Fruit fly (Drosophila melanogaster): ENCODE data around the gene CG17027.
A peak's percentile ranks its signal among the peaks of the same experiment; 100 is the strongest.

CG17027 gene

DNA sequence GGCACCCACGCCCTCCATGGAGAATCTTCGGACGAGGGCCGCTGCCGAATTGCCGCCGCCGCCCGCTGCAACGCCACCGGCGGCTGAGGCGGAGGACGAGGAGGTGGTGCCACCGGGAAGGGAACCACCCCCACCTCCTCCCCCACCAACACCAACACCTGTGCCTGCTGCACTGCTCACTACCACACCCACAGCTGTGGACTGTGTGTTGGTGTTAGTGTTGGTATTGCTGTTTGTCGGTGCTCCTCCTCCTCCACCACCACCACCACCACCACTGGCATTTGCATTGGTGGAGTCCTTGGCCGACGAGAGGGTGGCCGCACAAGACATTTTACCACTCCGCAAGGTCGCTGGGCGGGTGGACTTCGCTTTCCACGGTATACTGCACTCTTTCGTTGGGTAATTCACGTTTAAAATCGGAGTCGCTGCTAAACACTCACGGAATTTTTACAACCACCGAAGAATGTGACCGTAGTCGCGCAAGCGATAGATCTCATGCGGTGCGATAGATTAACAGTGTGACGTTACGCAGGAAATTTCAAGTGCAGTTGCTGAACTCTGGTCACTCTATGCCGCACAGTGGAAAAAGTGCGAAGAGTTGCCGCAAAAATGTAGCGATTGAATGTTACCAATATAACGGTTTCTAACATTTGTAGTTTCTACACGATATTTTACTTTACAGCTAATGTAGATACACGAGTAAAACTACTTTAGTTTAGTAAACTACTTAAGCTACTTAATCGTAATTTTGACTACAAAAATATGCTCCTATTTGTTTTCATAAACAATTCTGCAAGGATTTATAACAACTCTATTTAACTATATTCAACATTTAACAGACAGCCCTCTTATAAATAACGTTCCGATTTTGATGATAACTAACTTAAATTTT is 31.7 kb downstream of the CG17027 start, which contains the start of gene mib1:
Gene mib1 (minus strand): TSS at position 494 of the 892 bp plus-strand sequence.
- TF ChIP-seq CG8478 (optimal IDR thresholded peaks at IDR 0.05) (no peak), CTCF (optimal IDR thresholded peaks at IDR 0.05) (peak; percentile 55)

DNA sequence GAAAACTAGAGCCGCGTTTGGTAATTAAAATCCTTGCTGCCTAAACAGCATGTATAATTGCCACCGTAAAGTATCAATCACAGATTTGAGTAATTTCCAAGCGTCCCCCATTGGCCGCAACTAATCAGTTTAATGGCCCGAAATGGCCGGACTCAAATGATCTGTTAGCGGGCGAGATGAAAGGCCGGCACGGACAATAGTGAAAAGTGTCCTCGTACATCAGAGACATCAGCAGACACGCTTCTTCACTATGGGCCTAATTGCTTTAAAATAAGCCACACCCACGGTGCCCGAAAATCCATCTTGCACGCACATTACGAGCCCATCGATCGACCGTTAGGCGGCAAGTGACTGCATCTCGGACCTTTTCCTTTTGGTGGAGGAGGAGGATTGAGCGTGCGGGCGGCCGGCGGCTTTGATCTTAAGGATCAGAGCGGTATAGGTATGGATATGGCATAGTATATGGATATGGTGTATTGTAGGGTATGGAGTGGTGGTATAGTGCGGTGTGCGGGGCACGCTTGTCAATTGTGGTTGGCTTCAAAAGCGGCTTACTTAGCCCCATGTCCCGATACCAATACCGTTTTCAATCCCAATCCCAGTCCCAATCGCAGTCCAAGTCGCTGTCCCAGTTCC is 32.5 kb downstream of the CG17027 start:
- TF ChIP-seq CG8478 (optimal IDR thresholded peaks at IDR 0.05) = no peak
- TF ChIP-seq CTCF (optimal IDR thresholded peaks at IDR 0.05) = no peak

DNA sequence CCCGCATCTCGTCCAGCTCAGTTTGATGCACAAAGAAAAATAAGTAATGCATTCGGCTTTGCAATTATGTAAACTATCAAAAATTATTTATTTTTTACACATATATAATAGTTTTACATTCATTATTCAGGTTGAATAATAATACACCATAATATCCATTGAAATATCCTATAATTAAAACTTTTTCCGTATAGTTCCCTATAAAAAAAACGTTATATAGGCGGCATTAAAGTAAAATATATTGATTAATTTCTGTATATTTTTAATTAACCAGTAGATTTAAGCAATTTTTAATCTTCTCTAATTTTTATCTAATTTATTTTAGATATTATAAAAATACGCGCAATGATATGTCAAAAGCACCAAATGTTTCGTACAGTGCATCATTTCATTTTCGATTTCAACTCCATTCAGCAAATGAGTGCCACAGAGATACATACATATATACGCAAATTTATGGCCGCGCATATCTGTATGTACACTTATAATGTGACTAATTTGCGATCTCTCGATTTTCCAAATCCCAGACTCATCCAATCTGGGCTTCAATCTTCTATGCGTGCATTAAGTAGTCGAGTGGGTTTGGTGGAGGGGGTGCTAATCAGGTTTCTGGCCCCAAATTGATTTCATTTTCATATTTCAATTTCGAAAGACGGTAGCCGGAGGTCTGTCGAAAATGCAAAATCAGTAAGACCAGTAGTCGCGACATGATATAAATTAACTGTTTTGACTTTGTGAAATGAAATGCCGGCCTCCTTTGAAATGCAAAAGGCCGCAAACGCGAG is 33.5 kb downstream of the CG17027 start:
- TF ChIP-seq CTCF (optimal IDR thresholded peaks at IDR 0.05) = no peak
- no peak for TF ChIP-seq CG8478 (optimal IDR thresholded peaks at IDR 0.05)

DNA sequence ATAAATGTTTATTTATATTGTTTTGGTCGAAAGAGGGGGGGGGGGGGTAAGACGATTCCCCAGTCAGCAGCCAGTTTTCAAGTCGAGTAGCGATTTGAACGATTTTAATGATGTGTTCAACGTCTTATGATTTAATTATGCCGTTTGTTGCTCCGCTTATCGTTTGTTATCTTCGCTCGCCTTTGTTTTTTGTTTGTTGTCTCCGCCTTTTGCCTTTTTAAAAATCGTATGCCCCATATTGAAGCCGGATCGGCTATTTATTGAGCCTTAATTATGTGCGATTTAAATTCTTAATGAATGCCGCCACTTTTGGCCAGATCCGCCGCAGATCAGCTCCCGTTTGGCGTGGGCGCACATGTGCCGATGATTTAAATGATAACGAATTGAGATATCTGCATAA is 34.6 kb downstream of the CG17027 start:
- no peak for TF ChIP-seq CG8478 (optimal IDR thresholded peaks at IDR 0.05)
- no peak for TF ChIP-seq CTCF (optimal IDR thresholded peaks at IDR 0.05)

DNA sequence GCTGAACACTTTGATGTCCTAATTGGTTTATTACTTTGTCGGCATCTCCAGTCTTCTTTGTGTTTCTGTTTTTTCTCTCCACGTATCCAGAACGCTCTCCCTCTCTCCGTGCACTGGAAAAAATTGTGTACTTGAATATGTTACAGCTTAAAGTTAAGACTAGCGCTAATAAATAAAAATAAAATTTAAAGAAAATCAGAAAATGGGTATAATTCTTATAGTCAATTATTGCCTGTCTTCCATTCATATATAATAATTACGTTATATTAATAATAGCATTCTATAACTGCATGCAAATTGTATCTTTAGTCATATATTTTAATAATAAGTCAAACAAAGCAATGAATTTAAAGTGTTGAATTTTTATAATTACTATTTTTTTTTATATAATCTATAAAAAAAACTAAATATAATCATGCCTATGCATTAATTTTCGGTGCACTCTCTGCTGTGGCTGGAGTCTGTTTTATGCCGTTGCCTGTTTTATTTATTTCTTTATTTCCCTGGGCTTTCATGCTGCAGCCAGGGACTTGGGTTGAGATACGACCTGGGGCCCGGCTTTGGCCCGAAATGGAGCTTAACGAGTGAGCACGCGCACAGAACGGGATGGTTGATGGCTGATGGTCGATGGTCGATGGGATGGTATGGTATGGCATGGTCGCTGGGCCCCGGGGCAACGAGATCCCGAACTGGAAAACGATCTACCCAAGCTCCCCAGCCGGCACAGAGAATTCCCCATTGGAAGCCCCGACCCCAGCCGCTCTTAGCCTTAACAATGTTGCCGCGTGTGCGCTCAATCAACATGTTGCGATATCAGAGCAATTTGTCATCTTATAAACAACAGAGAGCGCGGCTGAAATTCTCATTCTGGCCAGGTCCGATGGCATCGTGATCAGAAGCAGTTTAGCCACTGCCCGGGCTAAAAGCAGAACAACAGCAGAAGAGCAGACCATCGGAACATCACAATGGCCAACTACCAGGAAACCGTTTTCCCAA is 36.2 kb downstream of the CG17027 start:
- TF ChIP-seq CG8478 (optimal IDR thresholded peaks at IDR 0.05) (no peak), CTCF (optimal IDR thresholded peaks at IDR 0.05) (no peak)

DNA sequence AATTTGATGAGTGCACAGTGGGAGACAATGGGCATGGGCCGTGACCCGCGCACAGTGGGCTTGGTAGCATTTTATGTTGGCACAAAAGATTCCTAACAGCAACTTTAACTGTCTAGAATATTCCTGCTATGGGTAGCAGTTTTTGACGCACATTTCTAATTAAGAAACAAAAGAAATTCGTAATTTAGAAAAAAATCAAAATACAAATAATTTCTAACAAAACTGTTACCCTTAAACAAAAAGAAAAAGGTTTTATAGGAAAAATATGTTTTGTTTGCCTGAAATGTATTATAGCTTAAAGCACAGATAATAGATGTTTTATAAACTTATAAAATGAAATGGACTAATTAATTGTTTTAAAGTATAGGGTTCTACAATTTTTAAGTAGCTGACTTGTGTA is 37.0 kb downstream of the CG17027 start:
- TF ChIP-seq CTCF (optimal IDR thresholded peaks at IDR 0.05) = no peak
- no peak for TF ChIP-seq CG8478 (optimal IDR thresholded peaks at IDR 0.05)

DNA sequence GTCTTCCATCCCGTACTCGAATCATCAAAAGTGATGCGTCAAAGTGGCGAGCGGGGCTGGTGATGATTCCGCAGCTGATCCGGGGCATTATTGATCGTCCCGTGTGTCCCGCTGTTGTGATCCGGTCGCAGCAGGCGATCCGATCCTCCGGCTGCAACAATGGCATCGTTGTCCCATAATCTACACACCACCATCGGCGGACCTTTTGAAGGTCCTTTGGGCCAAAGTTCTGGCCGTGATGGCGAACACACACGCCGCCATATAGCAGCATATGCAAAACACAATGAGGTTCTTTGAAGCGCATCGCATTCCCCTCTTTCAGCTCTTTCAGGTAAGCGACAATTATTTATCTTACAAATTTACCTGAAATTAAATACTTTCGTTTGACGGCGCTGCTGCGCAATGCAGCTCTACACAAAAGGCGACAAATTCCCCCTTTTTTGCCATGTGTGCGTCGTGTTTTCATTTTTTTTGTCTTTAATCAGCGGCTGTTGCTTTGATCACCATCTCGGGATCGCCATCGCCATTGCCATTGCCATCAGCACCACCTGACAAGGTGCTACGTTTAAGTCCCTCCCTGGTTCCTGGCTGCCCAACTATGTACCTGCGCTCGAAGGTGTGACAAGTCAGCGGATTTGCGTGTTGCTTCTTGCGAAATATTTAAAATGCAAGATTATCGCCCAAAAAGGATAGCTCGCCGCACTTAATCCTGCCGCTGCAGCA is 37.8 kb downstream of the CG17027 start:
- TF ChIP-seq CTCF (optimal IDR thresholded peaks at IDR 0.05) = no peak
- no peak for TF ChIP-seq CG8478 (optimal IDR thresholded peaks at IDR 0.05)

DNA sequence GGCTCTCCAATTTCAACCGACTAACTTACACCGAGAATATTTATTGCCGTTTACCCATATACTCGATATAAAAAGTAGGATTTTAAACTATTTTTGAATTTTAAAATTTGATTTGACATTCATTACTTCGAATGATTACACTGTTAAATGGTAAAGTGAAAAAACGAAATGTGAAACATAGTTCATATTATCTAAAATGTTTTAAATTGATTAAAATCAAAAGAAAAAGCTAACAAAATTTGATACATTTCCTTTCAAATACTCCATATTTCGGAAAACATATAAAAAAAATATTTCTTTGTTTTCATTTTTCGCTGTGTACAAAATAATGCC is 38.3 kb downstream of the CG17027 start:
- TF ChIP-seq CG8478 (optimal IDR thresholded peaks at IDR 0.05) = no peak

DNA sequence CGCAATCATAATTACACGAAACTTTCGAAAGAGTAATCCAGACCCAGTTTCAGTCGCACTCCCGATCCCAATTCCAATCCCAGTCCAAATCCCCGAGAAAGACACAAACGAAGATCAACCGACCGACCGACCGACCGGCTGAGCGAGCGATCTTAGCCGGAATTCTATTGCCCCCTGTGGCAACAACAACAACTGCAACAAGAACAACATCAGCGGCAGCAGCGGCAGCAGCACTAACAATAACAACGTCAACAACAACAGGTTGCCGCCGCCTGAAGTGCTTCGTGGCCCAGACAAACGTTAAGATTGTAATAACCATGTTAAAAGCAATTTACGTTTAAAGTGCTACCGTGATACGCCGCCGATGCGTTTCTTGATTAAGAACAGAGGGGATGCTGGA is 38.8 kb downstream of the CG17027 start:
- no peak for TF ChIP-seq CG8478 (optimal IDR thresholded peaks at IDR 0.05)
- TF ChIP-seq CTCF (optimal IDR thresholded peaks at IDR 0.05) = no peak

DNA sequence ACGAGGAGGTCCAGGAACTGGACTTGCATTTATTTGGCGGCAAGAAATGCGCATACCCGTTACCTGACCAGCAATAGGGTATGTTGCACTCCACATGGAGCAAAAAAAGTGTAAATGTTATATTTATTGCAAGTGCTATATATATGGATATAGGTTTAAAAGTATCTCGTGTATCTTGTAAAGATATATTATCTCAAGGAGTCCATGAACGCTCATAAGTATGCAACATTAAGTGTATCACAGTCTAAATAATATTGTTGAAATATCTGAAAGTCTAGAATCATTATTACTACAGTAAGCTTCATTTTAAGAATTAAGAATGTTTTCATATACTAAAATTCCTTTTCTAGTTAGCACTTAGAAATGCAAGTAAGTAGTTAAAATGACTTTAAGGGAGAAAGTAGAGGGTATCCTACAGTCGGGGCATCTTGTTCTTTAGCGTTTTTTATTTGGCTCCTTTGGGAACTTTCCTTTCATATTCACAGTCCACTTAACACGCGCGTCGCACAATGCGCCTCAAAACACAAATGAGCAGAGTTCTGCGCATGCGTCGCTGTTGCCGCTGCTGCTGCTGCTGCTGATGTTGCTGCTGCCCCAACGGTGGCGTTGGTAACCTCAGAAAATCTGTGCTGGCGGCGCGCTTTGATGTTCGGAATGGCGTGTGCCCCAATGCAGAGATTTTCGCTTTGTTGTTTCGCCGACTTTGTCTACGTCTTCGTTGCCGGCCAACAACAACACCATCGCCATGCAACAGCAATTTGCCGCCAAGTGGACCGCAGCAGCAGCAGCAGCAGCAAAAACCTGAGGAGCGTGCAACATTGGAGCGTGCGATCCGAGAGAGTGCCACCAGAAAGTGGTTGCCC is 39.5 kb downstream of the CG17027 start:
- no peak for TF ChIP-seq CG8478 (optimal IDR thresholded peaks at IDR 0.05)
- TF ChIP-seq CTCF (optimal IDR thresholded peaks at IDR 0.05) = no peak

DNA sequence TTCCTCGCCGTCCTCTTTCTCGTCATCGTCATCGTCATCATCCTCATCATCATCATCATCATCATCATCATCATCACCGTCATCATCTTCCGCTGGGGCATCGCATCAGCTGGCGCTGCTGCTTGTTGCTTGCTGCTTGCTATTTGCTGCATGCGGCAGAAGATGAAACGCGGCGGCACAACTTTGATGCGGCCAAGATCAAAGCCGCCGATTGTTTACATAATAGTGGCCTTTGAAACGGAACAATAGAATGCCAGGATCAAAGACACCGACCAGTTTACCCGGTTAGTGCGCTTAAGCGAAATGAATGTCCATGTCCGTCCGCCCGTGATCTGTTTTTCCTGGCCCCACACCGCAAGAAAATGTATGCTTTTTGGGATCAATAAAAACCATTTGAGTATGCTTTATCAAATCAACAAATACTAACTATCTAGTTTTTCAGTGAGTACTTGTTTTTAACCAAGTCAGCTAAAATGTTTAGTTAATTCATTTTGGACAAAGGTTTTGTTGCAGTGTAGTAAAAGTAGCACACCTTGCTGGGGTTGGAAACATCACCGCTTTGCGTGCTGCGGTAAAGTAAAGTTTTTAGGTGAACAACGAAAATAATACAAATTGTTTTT is 41.3 kb downstream of the CG17027 start:
- TF ChIP-seq CG8478 (optimal IDR thresholded peaks at IDR 0.05) = no peak
- no peak for TF ChIP-seq CTCF (optimal IDR thresholded peaks at IDR 0.05)

DNA sequence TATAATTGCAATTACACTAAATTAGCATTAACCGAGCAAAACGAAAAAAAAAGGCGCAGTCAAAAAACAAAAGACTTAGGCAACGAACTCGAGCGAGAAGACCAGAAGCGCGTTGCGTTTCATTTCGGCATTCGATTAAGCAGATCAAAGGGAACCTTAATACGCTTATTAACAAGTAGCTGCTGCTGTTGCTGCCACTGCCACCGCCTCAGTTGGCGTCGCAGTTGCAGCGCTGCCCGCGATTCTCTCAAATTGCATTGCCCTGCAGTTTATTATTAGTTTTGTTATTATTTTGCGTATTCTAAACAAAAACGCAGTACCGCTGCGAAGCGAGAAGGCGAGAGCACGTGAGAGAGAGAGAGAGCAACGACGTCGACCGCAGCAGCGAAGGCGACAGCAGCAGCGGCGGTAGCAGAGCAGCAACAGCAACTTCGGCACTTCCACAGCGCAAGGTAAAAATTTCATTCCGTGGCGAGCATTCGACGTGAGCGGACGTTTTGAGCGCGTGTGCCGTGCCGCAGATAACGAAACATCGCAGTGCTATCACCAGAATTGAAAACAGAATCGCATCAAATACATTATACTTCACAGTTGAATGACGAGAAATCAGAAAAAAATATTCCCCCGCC is 43.2 kb downstream of the CG17027 start, which contains the start of gene Notum:
Gene Notum (plus strand): TSS at position 461 of the 629 bp plus-strand sequence.
- TF ChIP-seq CTCF (optimal IDR thresholded peaks at IDR 0.05) = no peak
